Worm (Caenorhabditis elegans) whole organism, L4 larva: ENCODE measurements around the gene srx-78.

Source experiments
- D1046.2 ChIP-seq: fragments of 200-800 bp; sonication (Bioruptor generic); IDR thresholded peaks from 2 replicates; pipeline ENCODE4 v1.3.6; 2022; ENCODE audit warnings: missing genetic modification characterization, missing compliant biosample characterization
- F10B5.3 ChIP-seq: sonication (generic microtip); optimal IDR thresholded peaks from 2 replicates; lab custom pipeline; 2016; ENCODE audit warnings: mild to moderate bottlenecking, missing genetic modification characterization, missing compliant biosample characterization
- R02D3.7 ChIP-seq: fragments of 150-350 bp; sonication (generic microtip); optimal IDR thresholded peaks from 3 replicates; lab custom pipeline; 2014; ENCODE audit warnings: missing biosample characterization, missing genetic modification characterization
- T20F7.1 ChIP-seq: fragments of 200-800 bp; sonication (Bioruptor generic); optimal IDR thresholded peaks from 2 replicates; lab custom pipeline; 2018; ENCODE audit warnings: mild to moderate bottlenecking, missing genetic modification characterization, missing compliant biosample characterization
- Y75B8A.6 ChIP-seq: fragments of 200-800 bp; sonication (Bioruptor generic); IDR thresholded peaks from 2 replicates; pipeline ENCODE4 v1.3.6; 2022; ENCODE audit warnings: missing genetic modification reagents, missing genetic modification characterization, missing compliant biosample characterization
- aha-1 ChIP-seq: fragments of 150-350 bp; peaks from one replicate; lab custom pipeline; 2014; ENCODE audit warnings: missing biosample characterization, missing genetic modification characterization
- ama-1 ChIP-seq: fragments of 150-350 bp; optimal IDR thresholded peaks from 2 replicates; lab custom pipeline; 2014; ENCODE audit warnings: inconsistent platforms, mixed read lengths
- ceh-20 ChIP-seq: fragments of 200-800 bp; sonication (Bioruptor generic); IDR thresholded peaks from 2 replicates; pipeline ENCODE4 v1.3.6; 2022; ENCODE audit warnings: missing genetic modification reagents, missing genetic modification characterization, missing compliant biosample characterization
- ces-1 ChIP-seq: fragments of 150-350 bp; sonication (generic microtip); optimal IDR thresholded peaks from 4 replicates; lab custom pipeline; 2014; ENCODE audit warnings: missing biosample characterization, missing genetic modification reagents, missing genetic modification characterization
- daf-16 ChIP-seq, 3 experiments: sonication (generic microtip); optimal IDR thresholded peaks; 2 replicates each; lab custom pipeline; 2016 to 2017; ENCODE audit warnings: missing genetic modification characterization in 3 of 3, missing genetic modification reagents in 3 of 3, mild to moderate bottlenecking in 2 of 3, missing compliant biosample characterization in 2 of 3, missing biosample characterization in 1 of 3, moderate library complexity in 1 of 3
- daf-19 ChIP-seq: fragments of 200-800 bp; sonication (Bioruptor generic); conservative IDR thresholded peaks from 2 replicates; pipeline ENCODE4 v1.3.6; 2022; ENCODE audit warnings: missing genetic modification characterization, missing compliant biosample characterization
- dmd-8 ChIP-seq: fragments of 200-800 bp; sonication (Bioruptor generic); IDR thresholded peaks from 2 replicates; pipeline ENCODE4 v1.3.6; 2022; ENCODE audit warnings: missing genetic modification characterization, missing compliant biosample characterization
- dmd-9 ChIP-seq: fragments of 200-800 bp; sonication (Bioruptor generic); IDR thresholded peaks from 2 replicates; pipeline ENCODE4 v1.3.6; 2022; ENCODE audit warnings: missing genetic modification reagents, missing genetic modification characterization, missing compliant biosample characterization
- duxl-1 ChIP-seq: sonication (generic microtip); optimal IDR thresholded peaks from 2 replicates; lab custom pipeline; 2016; ENCODE audit warnings: mild to moderate bottlenecking, missing genetic modification characterization, moderate library complexity, missing compliant biosample characterization; ENCODE audit not compliant: poor library complexity
- egl-27 ChIP-seq: sonication (generic microtip); optimal IDR thresholded peaks from 3 replicates; lab custom pipeline; 2017; ENCODE audit warnings: missing biosample characterization, missing genetic modification reagents, missing genetic modification characterization
- fos-1 ChIP-seq: fragments of 150-350 bp; optimal IDR thresholded peaks from 2 replicates; lab custom pipeline; 2014; ENCODE audit warnings: missing biosample characterization, missing genetic modification characterization
- hmg-1.1 ChIP-seq: fragments of 200-800 bp; sonication (Bioruptor generic); IDR thresholded peaks from 2 replicates; pipeline ENCODE4 v1.3.6; 2022; ENCODE audit warnings: missing genetic modification reagents, missing genetic modification characterization, missing compliant biosample characterization
- lin-1 ChIP-seq: fragments of 200-800 bp; sonication (Bioruptor generic); IDR thresholded peaks from 2 replicates; pipeline ENCODE4 v1.3.6; 2022; ENCODE audit warnings: missing genetic modification reagents, missing genetic modification characterization, missing compliant biosample characterization
- lin-13 ChIP-seq: fragments of 150-350 bp; optimal IDR thresholded peaks from 2 replicates; lab custom pipeline; 2014; ENCODE audit warnings: missing biosample characterization, missing genetic modification reagents, missing genetic modification characterization
- lir-3 ChIP-seq: sonication (generic microtip); optimal IDR thresholded peaks from 2 replicates; lab custom pipeline; 2016; ENCODE audit warnings: mild to moderate bottlenecking, missing genetic modification characterization, missing compliant biosample characterization
- madf-9 ChIP-seq: fragments of 200-800 bp; sonication (Bioruptor generic); conservative IDR thresholded peaks from 2 replicates; pipeline ENCODE4 v1.3.6; 2022; ENCODE audit warnings: missing genetic modification reagents, missing genetic modification characterization, missing compliant biosample characterization
- mdl-1 ChIP-seq, 2 experiments: fragments of 150-350 bp in 1 of 2; sonication (generic microtip) in 1 of 2; optimal IDR thresholded peaks; 2 replicates each; lab custom pipeline; 2014 to 2017; ENCODE audit warnings: missing biosample characterization in 2 of 2, missing genetic modification characterization in 2 of 2
- mes-2 ChIP-seq: sonication (generic microtip); optimal IDR thresholded peaks from 2 replicates; lab custom pipeline; 2016; ENCODE audit warnings: missing genotype, mild to moderate bottlenecking, missing genetic modification characterization, missing compliant biosample characterization; ENCODE audit not compliant: poor library complexity, severe bottlenecking
- mxl-2 ChIP-seq: fragments of 200-800 bp; sonication (Bioruptor generic); conservative IDR thresholded peaks from 2 replicates; pipeline ENCODE4 v1.3.6; 2022; ENCODE audit warnings: missing genetic modification reagents, missing genetic modification characterization, missing compliant biosample characterization
- nhr-10 ChIP-seq: fragments of 150-350 bp; optimal IDR thresholded peaks from 2 replicates; lab custom pipeline; 2014; ENCODE audit warnings: missing biosample characterization, missing genetic modification characterization
- nhr-102 ChIP-seq: sonication (generic microtip); optimal IDR thresholded peaks from 2 replicates; lab custom pipeline; 2016; ENCODE audit warnings: mild to moderate bottlenecking, missing genetic modification characterization, moderate library complexity, missing compliant biosample characterization
- nhr-25 ChIP-seq: sonication (generic microtip); optimal IDR thresholded peaks from 2 replicates; lab custom pipeline; 2017; ENCODE audit warnings: missing genetic modification characterization, mild to moderate bottlenecking, missing compliant biosample characterization, antibody characterized with exemption, moderate library complexity, borderline replicate concordance; ENCODE audit not compliant: insufficient read depth
- nhr-28 ChIP-seq: fragments of 150-350 bp; optimal IDR thresholded peaks from 2 replicates; lab custom pipeline; 2014; ENCODE audit warnings: missing biosample characterization, missing genetic modification characterization
- nhr-76 ChIP-seq: fragments of 150-350 bp; optimal IDR thresholded peaks from 2 replicates; lab custom pipeline; 2014; ENCODE audit warnings: missing biosample characterization, missing genetic modification characterization
- pqm-1 ChIP-seq: sonication (generic microtip); optimal IDR thresholded peaks from 2 replicates; lab custom pipeline; 2017; ENCODE audit warnings: missing biosample characterization, missing genetic modification characterization
- rbr-2 ChIP-seq: sonication (generic microtip); optimal IDR thresholded peaks from 2 replicates; lab custom pipeline; 2016; ENCODE audit warnings: missing genotype, missing genetic modification characterization, missing compliant biosample characterization
- snpc-4 ChIP-seq: fragments of 150-350 bp; optimal IDR thresholded peaks from 2 replicates; lab custom pipeline; 2014; ENCODE audit warnings: missing biosample characterization, missing genetic modification characterization
- spr-1 ChIP-seq: sonication (generic microtip); optimal IDR thresholded peaks from 2 replicates; lab custom pipeline; 2016; ENCODE audit warnings: mild to moderate bottlenecking, missing genetic modification characterization, missing compliant biosample characterization
- spr-3 ChIP-seq: fragments of 200-800 bp; sonication (Bioruptor generic); optimal IDR thresholded peaks from 2 replicates; lab custom pipeline; 2018; ENCODE audit warnings: mild to moderate bottlenecking, missing genetic modification characterization, missing compliant biosample characterization
- unc-62 ChIP-seq, 3 experiments: fragments of 150-350 bp in 1 of 3; sonication (generic microtip); optimal IDR thresholded peaks in 2 of 3; peaks in 1 of 3; 1 replicate in 1 of 3; 2 replicates in 2 of 3; lab custom pipeline; 2014 to 2017; ENCODE audit warnings: missing biosample characterization in 3 of 3, missing genetic modification characterization in 3 of 3, missing genetic modification reagents in 3 of 3, missing genotype in 1 of 3
- vab-7 ChIP-seq: fragments of 200-800 bp; sonication (Bioruptor generic); IDR thresholded peaks from 2 replicates; pipeline ENCODE4 v1.3.6; 2022; ENCODE audit warnings: missing genetic modification reagents, missing genetic modification characterization, missing compliant biosample characterization
- zfp-2 ChIP-seq: sonication (generic microtip); optimal IDR thresholded peaks from 2 replicates; lab custom pipeline; 2016; ENCODE audit warnings: mild to moderate bottlenecking, missing genetic modification characterization, missing compliant biosample characterization
- zip-2 ChIP-seq: fragments of 150-350 bp; optimal IDR thresholded peaks from 2 replicates; lab custom pipeline; 2014; ENCODE audit warnings: missing biosample characterization, missing genetic modification characterization
- ztf-11 ChIP-seq: fragments of 150-350 bp; optimal IDR thresholded peaks from 2 replicates; lab custom pipeline; 2014; ENCODE audit warnings: missing biosample characterization, missing genetic modification characterization

The srx-78 gene

DNA sequence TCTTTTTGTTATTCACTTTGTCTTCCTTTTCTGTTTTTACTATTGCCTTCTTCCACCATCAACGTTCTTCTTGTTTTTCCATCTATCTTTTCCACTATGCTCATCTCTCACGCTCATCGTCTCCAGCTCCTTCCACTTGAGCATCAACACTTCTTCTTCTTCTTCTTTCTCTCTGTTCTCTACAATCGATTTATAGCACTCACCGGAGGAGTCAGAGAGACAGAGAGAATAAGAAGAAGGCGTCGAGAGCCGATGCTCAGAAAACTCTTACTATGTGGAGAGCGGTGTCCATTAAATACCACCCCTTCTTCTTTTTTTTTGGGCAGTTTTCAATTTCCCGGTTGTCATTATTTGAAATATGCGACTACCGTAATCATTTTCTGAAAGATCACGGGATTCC lies 19.9 kb upstream of the srx-78 start (continued):
- TF ChIP-seq nhr-76, result no peak
- no peak for TF ChIP-seq nhr-28 (tag; lab: Kevin White, UChicago)
- no peak for TF ChIP-seq daf-19 (GFP tag; lab: Robert Waterston, UW)
- no peak for TF ChIP-seq T20F7.1 (GFP tag; lab: Kevin White, UChicago)
- no peak for TF ChIP-seq pqm-1
- TF ChIP-seq nhr-102 (tag; lab: Kevin White, UChicago), result no peak
- no peak for TF ChIP-seq spr-1 (tag; lab: Kevin White, UChicago)
- peak; percentile 80 for TF ChIP-seq aha-1 (tag; lab: Kevin White, UChicago)
- TF ChIP-seq rbr-2 (tag; lab: Kevin White, UChicago), result peak; percentile 43
- no peak for TF ChIP-seq zfp-2 (tag; lab: Kevin White, UChicago)
- peak; percentile 10 for TF ChIP-seq mes-2 (tag; lab: Kevin White, UChicago)
- no peak for TF ChIP-seq egl-27 (tag; lab: Kevin White, UChicago)
- TF ChIP-seq F10B5.3 (tag; lab: Kevin White, UChicago), result no peak
- TF ChIP-seq ceh-20 (GFP tag; lab: Robert Waterston, UW), result no peak
- no peak for TF ChIP-seq vab-7 (GFP tag; lab: Robert Waterston, UW)
- TF ChIP-seq Y75B8A.6, result no peak
- no peak for TF ChIP-seq snpc-4 (tag; lab: Kevin White, UChicago)
- TF ChIP-seq lin-1 (GFP tag; lab: Robert Waterston, UW), result no peak
- TF ChIP-seq unc-62 (GFP tag; optimal IDR thresholded peaks at IDR 0.05 in 1 of 2; lab: Kevin White, UChicago), result peak in 1 of 2 experiments; percentile 25
- no peak for TF ChIP-seq unc-62 (tag; optimal IDR thresholded peaks at IDR 0.05; lab: Kevin White, UChicago)
- TF ChIP-seq nhr-10, result no peak
- no peak for TF ChIP-seq nhr-25 (tag; lab: Kevin White, UChicago)
- TF ChIP-seq spr-3 (GFP tag; lab: Kevin White, UChicago), result no peak
- TF ChIP-seq mxl-2 (GFP tag; lab: Robert Waterston, UW), result no peak
- no peak for TF ChIP-seq madf-9 (GFP tag; lab: Robert Waterston, UW)
- no peak for TF ChIP-seq duxl-1 (tag; lab: Kevin White, UChicago)
- TF ChIP-seq fos-1 (tag; lab: Kevin White, UChicago), result no peak
- TF ChIP-seq daf-16 (GFP tag; optimal IDR thresholded peaks at IDR 0.05; lab: Kevin White, UChicago), result no peak
- TF ChIP-seq daf-16 (tag; optimal IDR thresholded peaks at IDR 0.05; lab: Kevin White, UChicago), result no peak
- TF ChIP-seq mdl-1 (tag; optimal IDR thresholded peaks at IDR 0.05; lab: Kevin White, UChicago), result no peak
- TF ChIP-seq hmg-1.1 (GFP tag; lab: Robert Waterston, UW), result peak; percentile 65

DNA sequence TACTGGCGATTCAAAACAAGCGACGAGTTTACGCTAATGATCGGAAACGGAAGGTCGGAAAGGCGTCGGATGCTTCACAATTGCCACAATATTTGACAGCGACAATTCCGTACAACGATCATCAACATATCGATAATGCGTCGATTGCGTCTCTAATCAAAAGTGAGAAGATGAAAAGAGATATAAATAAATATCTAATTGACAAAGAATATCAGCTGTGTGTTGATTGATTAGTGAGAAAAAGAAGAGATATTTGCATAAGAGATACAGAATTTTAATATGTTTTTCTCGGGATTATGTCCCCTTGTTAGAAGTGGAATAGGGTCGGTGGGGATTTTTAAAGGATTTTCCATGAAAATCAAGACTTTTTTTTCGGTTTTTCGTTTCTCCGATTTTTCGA lies 16.3 kb upstream of the srx-78 start:
- TF ChIP-seq hmg-1.1 (GFP tag; lab: Robert Waterston, UW) (no peak), dmd-9 (no peak), dmd-8 (no peak), F10B5.3 (tag; lab: Kevin White, UChicago) (no peak), zip-2 (tag; lab: Kevin White, UChicago) (no peak), ces-1 (GFP tag; lab: Kevin White, UChicago) (no peak), R02D3.7 (tag; lab: Kevin White, UChicago) (no peak), lin-13 (GFP tag; lab: Kevin White, UChicago) (no peak), lir-3 (tag; lab: Kevin White, UChicago) (no peak), D1046.2 (GFP tag; lab: Robert Waterston, UW) (no peak), ztf-11 (tag; lab: Kevin White, UChicago) (no peak), ama-1 (no peak)
